Fruit fly (Drosophila melanogaster): ENCODE data around the gene Brd8.

The Brd8 gene

DNA sequence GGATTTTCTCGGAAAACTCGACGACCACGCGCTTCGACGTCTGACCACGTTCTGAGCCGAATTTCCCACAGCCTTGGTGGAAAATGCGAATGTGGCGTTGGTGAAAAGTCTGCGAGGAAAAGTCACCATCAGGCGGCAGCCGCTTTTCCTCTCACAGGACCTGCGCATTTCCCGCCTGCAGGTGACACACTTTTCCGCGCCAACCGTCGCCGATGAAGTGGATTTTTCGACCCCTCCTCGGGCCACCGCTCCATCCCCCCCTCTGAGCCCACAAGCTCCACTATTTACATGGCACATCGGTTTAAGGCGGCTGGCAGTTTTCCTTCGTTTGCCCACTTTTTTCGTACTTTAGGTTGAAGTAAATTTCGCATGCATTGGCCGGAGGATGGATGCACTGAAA is 28.3 kb upstream of the Brd8 start, which contains the start of gene jus (continued):
- no peak for TF ChIP-seq danr (GFP tag; IDR thresholded peaks at IDR 0.05)
- TF ChIP-seq chinmo (GFP tag; IDR thresholded peaks at IDR 0.05; ENCODE audit: partially characterized antibody): 0 out of 4 replicates have a peak, but pooled peaks have one; percentile 44
- TF ChIP-seq CG18619 (GFP tag; optimal IDR thresholded peaks at IDR 0.05): peak; percentile 9
- no peak for TF ChIP-seq psq (GFP tag; optimal IDR thresholded peaks at IDR 0.05)
- TF ChIP-seq ewg (GFP tag; optimal IDR thresholded peaks at IDR 0.05): peak; percentile 76
- no peak for TF ChIP-seq pros (GFP tag; optimal IDR thresholded peaks at IDR 0.05)
- no peak for TF ChIP-seq CG10654 (GFP tag; optimal IDR thresholded peaks at IDR 0.05)
- no peak for TF ChIP-seq CG34422 (GFP tag; IDR thresholded peaks at IDR 0.05)
- TF ChIP-seq gsb (GFP tag; IDR thresholded peaks at IDR 0.05): no peak
- no peak for TF ChIP-seq h (optimal IDR thresholded peaks at IDR 0.05)

DNA sequence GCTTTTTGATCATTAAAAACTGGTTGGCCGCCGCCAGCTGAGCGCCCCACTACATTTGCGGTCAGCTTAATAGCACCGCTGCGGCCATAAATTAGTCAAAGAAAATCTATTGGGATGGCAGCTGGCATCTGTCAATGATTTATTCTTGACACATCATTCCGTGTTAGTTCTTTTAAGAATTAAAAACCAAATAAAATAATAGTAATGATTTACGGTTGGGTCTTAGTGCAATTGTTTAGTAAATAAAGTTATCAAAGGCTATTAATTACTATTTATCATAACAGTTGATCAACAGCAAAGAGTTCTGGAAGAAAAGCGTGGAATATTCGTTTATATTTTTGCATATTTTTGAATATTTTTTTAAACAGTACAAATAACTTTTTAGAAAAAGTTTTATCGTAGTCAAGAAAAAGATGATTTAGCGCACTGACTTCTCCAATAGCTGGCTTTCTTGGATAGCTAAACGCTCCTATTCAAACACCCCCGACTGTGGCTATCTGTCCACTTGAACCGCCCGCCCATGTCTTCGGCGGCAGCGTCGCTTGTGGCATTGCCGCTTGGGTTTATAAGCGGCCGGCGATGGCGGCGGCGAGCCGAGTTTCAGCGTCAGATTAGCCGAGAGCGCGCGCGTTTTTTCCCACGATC is 26.2 kb upstream of the Brd8 start, which contains the start of gene CG14515:
TSS of gene CG14515 (plus strand) at position 590 of the 645 bp plus-strand sequence.
- TF ChIP-seq MBD-R2 (GFP tag; IDR thresholded peaks at IDR 0.05) (no peak), oc (tag; optimal IDR thresholded peaks at IDR 0.05) (no peak), Usf (GFP tag; optimal IDR thresholded peaks at IDR 0.05) (no peak), CTCF (GFP tag; optimal IDR thresholded peaks at IDR 0.05) (no peak), Gsc (GFP tag; IDR thresholded peaks at IDR 0.05) (no peak), crc (GFP tag; optimal IDR thresholded peaks at IDR 0.05) (no peak), PHDP (tag; optimal IDR thresholded peaks at IDR 0.05) (no peak), CG11247 (GFP tag; IDR thresholded peaks at IDR 0.05) (no peak), Dfd (GFP tag; optimal IDR thresholded peaks at IDR 0.05) (no peak), wor (GFP tag; IDR thresholded peaks at IDR 0.05) (no peak), lilli (GFP tag; optimal IDR thresholded peaks at IDR 0.05) (no peak), Aef1 (GFP tag; IDR thresholded peaks at IDR 0.05) (no peak), fd102C (GFP tag; optimal IDR thresholded peaks at IDR 0.05) (no peak), tap (tag; optimal IDR thresholded peaks at IDR 0.05) (no peak), dysf (GFP tag; IDR thresholded peaks at IDR 0.05) (0 out of 3 replicates have a peak, but pooled peaks have one; percentile 30), CG7963 (GFP tag; IDR thresholded peaks at IDR 0.05; ENCODE audit: partially characterized antibody) (no peak), ems (GFP tag; optimal IDR thresholded peaks at IDR 0.05) (no peak), Tbp (GFP tag; optimal IDR thresholded peaks at IDR 0.05) (no peak), CG2875 (GFP tag; optimal IDR thresholded peaks at IDR 0.05) (no peak), CG1792 (GFP tag; optimal IDR thresholded peaks at IDR 0.05) (no peak), CG7987 (GFP tag; optimal IDR thresholded peaks at IDR 0.05) (no peak), slbo (GFP tag; IDR thresholded peaks at IDR 0.05) (no peak), Hey (tag; optimal IDR thresholded peaks at IDR 0.05) (no peak), CG9437 (GFP tag; optimal IDR thresholded peaks at IDR 0.05) (peak; percentile 7), CG3281 (GFP tag; optimal IDR thresholded peaks at IDR 0.05) (no peak), CG14014 (GFP tag; IDR thresholded peaks at IDR 0.05) (no peak), Bteb2 (GFP tag; optimal IDR thresholded peaks at IDR 0.05) (no peak), wek (GFP tag; optimal IDR thresholded peaks at IDR 0.05) (no peak), B-H1 (GFP tag; IDR thresholded peaks at IDR 0.05) (no peak), Ets97D (GFP tag; optimal IDR thresholded peaks at IDR 0.05) (no peak), CG14667 (GFP tag; IDR thresholded peaks at IDR 0.05) (no peak), CG10209 (GFP tag; optimal IDR thresholded peaks at IDR 0.05) (no peak), gem (tag; optimal IDR thresholded peaks at IDR 0.05) (peak; percentile 38), ash1 (GFP tag; optimal IDR thresholded peaks at IDR 0.05) (no peak), Hmx (GFP tag; optimal IDR thresholded peaks at IDR 0.05) (no peak), GATAe (GFP tag; conservative IDR thresholded peaks at IDR 0.05) (no peak), CG17385 (GFP tag; optimal IDR thresholded peaks at IDR 0.05) (no peak), pros (GFP tag; optimal IDR thresholded peaks at IDR 0.05) (no peak), CG17912 (GFP tag; optimal IDR thresholded peaks at IDR 0.05) (no peak), so (GFP tag; IDR thresholded peaks at IDR 0.05) (no peak), Lpt (GFP tag; optimal IDR thresholded peaks at IDR 0.05) (no peak), Adf1 (GFP tag; IDR thresholded peaks at IDR 0.05) (no peak)
